Worm (Caenorhabditis elegans) whole organism, L4/young adult: ENCODE results near the gene acdh-6.

Experiments
- W03F9.2 ChIP-seq: fragments of 150-350 bp; optimal IDR thresholded peaks from 2 replicates; lab custom pipeline; 2014; ENCODE audit warnings: missing biosample characterization, missing genetic modification characterization
- dao-5 ChIP-seq: sonication (generic microtip); optimal IDR thresholded peaks from 2 replicates; lab custom pipeline; 2016; ENCODE audit warnings: missing genotype, missing genetic modification characterization, moderate library complexity, missing compliant biosample characterization
- him-1 ChIP-seq: sonication (generic microtip); optimal IDR thresholded peaks from 2 replicates; lab custom pipeline; 2016; ENCODE audit warnings: missing genotype, missing genetic modification reagents, missing genetic modification characterization, missing compliant biosample characterization

The acdh-6 gene

DNA sequence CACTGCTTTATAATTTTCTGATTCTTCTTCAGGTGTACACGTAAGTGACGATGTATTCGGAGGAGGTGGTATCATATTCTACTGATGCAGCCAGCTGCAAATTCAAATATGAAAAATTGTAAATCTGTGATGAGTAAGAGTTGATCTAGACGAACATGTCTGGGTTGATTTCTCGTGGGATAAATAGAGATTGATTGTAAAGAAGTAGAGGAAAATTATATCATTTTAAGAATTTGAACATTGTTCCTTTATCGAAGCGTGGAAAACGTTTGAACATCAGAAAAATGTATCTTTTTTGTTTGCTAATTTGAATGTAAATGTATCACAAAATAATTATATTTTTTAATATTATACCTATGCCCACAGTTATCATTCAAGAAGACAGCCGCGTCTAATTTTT is 15.4 kb upstream of the acdh-6 start, which contains the start of gene ZC21.6:
Gene ZC21.6, minus strand, starts transcription at position 101 of the 400 bp plus-strand sequence.
- TF ChIP-seq dao-5 (tag; lab: Kevin White, UChicago): no peak
- TF ChIP-seq W03F9.2: no peak
- no peak for TF ChIP-seq him-1 (tag; lab: Kevin White, UChicago)

- no peak for TF ChIP-seq dao-5 (tag; lab: Kevin White, UChicago)
- no peak for TF ChIP-seq W03F9.2
- no peak for TF ChIP-seq him-1 (tag; lab: Kevin White, UChicago)
Observed at ce11 chrIII:8551705-8552104, 9.2 kb upstream of the acdh-6 start.

DNA sequence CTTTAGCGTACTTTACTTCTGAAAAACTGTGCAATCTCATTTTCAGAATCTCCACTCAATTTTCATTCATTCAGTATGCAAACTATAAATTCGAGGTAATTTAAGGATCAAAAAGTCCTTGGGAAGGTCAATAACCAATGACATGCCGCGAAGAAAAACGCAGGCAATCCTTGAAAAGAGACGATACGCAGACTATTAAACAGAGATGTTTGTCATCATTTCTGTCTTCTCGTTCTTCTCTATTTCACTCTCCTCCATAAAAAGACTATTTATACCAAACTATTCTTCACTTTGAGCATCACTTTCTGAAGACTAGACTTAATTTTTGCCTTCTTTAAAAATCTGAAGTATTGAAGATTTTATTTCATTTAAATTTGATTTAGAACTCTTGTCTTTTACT is 8.8 kb upstream of the acdh-6 start, which contains the start of gene C02D5.4:
Gene C02D5.4, plus strand, starts transcription at position 41 of the 400 bp plus-strand sequence.
- TF ChIP-seq dao-5 (tag; lab: Kevin White, UChicago) (no peak), him-1 (tag; lab: Kevin White, UChicago) (no peak), W03F9.2 (no peak)

- TF ChIP-seq him-1 (tag; lab: Kevin White, UChicago): no peak
- TF ChIP-seq dao-5 (tag; lab: Kevin White, UChicago): no peak
- TF ChIP-seq W03F9.2: no peak
Observed at ce11 chrIII:8554472-8554871, 6.5 kb upstream of the acdh-6 start, which contains the start of gene gsto-2. TSS of gene gsto-2 (plus strand) at chrIII:8554772.

DNA sequence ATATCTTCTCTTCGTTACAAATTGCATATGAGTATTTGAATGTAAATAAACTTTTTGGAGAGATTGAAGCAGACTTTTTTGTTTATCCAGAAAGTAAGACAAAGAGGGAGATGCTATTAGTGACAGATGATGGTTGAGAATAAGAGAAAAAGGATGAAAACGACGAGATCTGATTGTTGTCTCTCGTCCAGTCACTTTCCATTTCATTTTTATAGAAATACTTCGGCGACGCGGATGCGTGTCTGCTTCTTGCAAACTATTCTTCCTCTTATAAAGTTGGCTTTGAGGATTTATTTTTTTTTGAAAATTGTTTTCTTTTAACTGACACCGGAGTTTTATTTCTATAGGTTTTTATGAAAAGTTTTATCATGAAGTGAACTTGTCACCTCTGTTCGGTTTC is 5.3 kb upstream of the acdh-6 start:
- TF ChIP-seq dao-5 (tag; lab: Kevin White, UChicago): no peak
- no peak for TF ChIP-seq him-1 (tag; lab: Kevin White, UChicago)
- TF ChIP-seq W03F9.2: no peak

ce11 chrIII:8556836-8557385 is 4.0 kb upstream of the acdh-6 start, which contains the start of gene C02D5.2:
TSS of gene C02D5.2 (plus strand) at chrIII:8557335.
- TF ChIP-seq W03F9.2 (no peak), him-1 (tag; lab: Kevin White, UChicago) (no peak), dao-5 (tag; lab: Kevin White, UChicago) (no peak)

ce11 chrIII:8560398-8560797 is 538 bp upstream of the acdh-6 start:
- no peak for TF ChIP-seq him-1 (tag; lab: Kevin White, UChicago)
- no peak for TF ChIP-seq W03F9.2
- TF ChIP-seq dao-5 (tag; lab: Kevin White, UChicago): no peak

ce11 chrIII:8564372-8564771 is 3.4 kb downstream of the acdh-6 start:
- TF ChIP-seq W03F9.2 (no peak), him-1 (tag; lab: Kevin White, UChicago) (no peak), dao-5 (tag; lab: Kevin White, UChicago) (no peak)

- TF ChIP-seq dao-5 (tag; lab: Kevin White, UChicago) (no peak), him-1 (tag; lab: Kevin White, UChicago) (no peak), W03F9.2 (no peak)
Observed at ce11 chrIII:8570289-8570688, 9.4 kb downstream of the acdh-6 start.

- no peak for TF ChIP-seq W03F9.2
- TF ChIP-seq dao-5 (tag; lab: Kevin White, UChicago): no peak
- no peak for TF ChIP-seq him-1 (tag; lab: Kevin White, UChicago)
Observed at ce11 chrIII:8571845-8572244, 10.9 kb downstream of the acdh-6 start.

- TF ChIP-seq him-1 (tag; lab: Kevin White, UChicago) (no peak), W03F9.2 (no peak), dao-5 (tag; lab: Kevin White, UChicago) (no peak)
Observed at ce11 chrIII:8573301-8573700, 12.4 kb downstream of the acdh-6 start.

DNA sequence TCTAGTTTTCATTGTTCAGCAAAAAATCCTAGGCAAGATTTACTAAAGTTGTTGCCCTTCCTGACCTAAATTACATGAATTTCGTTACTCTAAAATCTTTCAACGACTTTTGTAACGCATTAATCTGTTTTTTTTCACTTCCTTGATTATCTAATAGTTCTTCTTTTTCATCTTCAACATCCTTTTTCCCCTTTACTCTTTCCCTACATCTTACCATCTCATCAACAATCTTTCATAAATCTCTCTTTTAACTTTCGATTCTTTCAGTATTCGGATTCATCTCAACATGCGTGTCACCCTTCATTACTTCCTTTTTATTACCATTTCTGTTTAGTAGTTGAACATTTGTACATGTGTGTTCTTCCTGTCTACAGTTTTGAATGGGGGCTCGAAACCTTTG is 12.9 kb downstream of the acdh-6 start:
- TF ChIP-seq dao-5 (tag; lab: Kevin White, UChicago): no peak
- no peak for TF ChIP-seq W03F9.2
- no peak for TF ChIP-seq him-1 (tag; lab: Kevin White, UChicago)

- no peak for TF ChIP-seq dao-5 (tag; lab: Kevin White, UChicago)
- TF ChIP-seq him-1 (tag; lab: Kevin White, UChicago): no peak
- TF ChIP-seq W03F9.2: no peak
Observed at ce11 chrIII:8574299-8574698, 13.4 kb downstream of the acdh-6 start.

DNA sequence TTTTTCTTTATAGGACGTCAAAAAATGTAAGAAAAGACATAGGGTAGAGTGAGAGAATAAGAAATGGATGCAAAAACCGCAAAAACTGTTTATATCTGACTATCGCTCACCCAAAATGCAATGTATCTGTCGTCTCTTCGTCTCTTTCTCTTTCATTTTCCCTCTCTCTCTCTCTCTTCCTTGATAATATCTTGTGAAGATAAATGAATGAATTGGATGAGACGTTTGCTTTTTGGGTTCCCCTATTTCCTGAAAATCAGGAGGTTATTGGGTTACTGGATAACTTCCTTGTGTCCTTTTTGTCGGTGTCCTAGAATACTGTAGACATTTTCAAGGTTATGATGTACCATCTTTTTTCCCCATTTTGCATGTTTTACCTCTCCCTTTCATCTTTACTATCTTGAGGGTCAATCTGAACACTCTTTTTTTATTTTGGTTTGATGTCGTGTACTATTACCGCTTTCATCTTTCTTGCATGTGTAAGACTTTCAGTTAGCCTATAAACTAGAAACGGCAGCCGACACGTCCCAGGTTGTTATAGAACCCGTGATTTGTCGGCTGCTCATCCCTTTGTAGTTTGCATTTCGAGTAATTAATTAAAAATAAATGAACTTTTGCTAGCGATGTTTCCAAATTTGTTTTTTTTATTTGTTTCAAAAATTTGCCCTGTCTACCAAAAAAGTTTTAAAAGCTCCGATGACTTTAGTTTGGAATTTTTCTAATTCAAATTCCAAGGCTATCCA is 14.6 kb downstream of the acdh-6 start:
- TF ChIP-seq dao-5 (tag; lab: Kevin White, UChicago) (no peak), him-1 (tag; lab: Kevin White, UChicago) (no peak), W03F9.2 (no peak)
